Worm (Caenorhabditis elegans) whole organism, L3 larva: ENCODE data around the gene vhp-1.

Experiments
- R02D3.7 ChIP-seq: fragments of 150-350 bp; optimal IDR thresholded peaks from 2 replicates; lab custom pipeline; 2014; ENCODE audit warnings: missing biosample characterization, missing genetic modification characterization
- ZK546.5 ChIP-seq: sonication (generic microtip); optimal IDR thresholded peaks from 2 replicates; lab custom pipeline; 2017; ENCODE audit warnings: missing biosample characterization, missing genetic modification characterization
- aly-2 ChIP-seq: fragments of 150-350 bp; optimal IDR thresholded peaks from 2 replicates; lab custom pipeline; 2014; ENCODE audit warnings: missing biosample characterization, missing genetic modification characterization
- ama-1 ChIP-seq: fragments of 150-350 bp; optimal IDR thresholded peaks from 2 replicates; lab custom pipeline; 2018
- ceh-16 ChIP-seq: sonication (generic microtip); optimal IDR thresholded peaks from 2 replicates; lab custom pipeline; 2017; ENCODE audit warnings: missing biosample characterization, missing genetic modification characterization
- ceh-28 ChIP-seq: fragments of 150-350 bp; optimal IDR thresholded peaks from 2 replicates; lab custom pipeline; 2014; ENCODE audit warnings: missing biosample characterization, missing genetic modification reagents, missing genetic modification characterization
- ceh-82 ChIP-seq: fragments of 150-350 bp; optimal IDR thresholded peaks from 2 replicates; lab custom pipeline; 2014; ENCODE audit warnings: missing biosample characterization, missing genetic modification characterization
- ceh-9 ChIP-seq: sonication (generic microtip); optimal IDR thresholded peaks from 2 replicates; lab custom pipeline; 2018; ENCODE audit warnings: missing biosample characterization, missing genetic modification characterization
- daf-12 ChIP-seq: fragments of 150-350 bp; optimal IDR thresholded peaks from 2 replicates; lab custom pipeline; 2014; ENCODE audit warnings: missing biosample characterization, missing genetic modification reagents, missing genetic modification characterization
- egl-27 ChIP-seq: sonication (generic microtip); optimal IDR thresholded peaks from 4 replicates; lab custom pipeline; 2017; ENCODE audit warnings: missing biosample characterization, missing genetic modification reagents, missing genetic modification characterization
- egl-5 ChIP-seq: fragments of 150-350 bp; optimal IDR thresholded peaks from 2 replicates; lab custom pipeline; 2017; ENCODE audit warnings: missing biosample characterization, missing genetic modification reagents, missing genetic modification characterization, inconsistent platforms
- elt-1 ChIP-seq: fragments of 150-350 bp; optimal IDR thresholded peaks from 2 replicates; lab custom pipeline; 2014; ENCODE audit warnings: missing biosample characterization, missing genetic modification characterization
- elt-2 ChIP-seq: sonication (generic microtip); optimal IDR thresholded peaks from 2 replicates; lab custom pipeline; 2016; ENCODE audit warnings: missing genetic modification reagents, mild to moderate bottlenecking, missing genetic modification characterization, missing compliant biosample characterization
- elt-3 ChIP-seq, 3 experiments: fragments of 150-350 bp in 1 of 3; sonication (generic microtip) in 2 of 3; optimal IDR thresholded peaks; 2 replicates in 2 of 3; 4 replicates in 1 of 3; lab custom pipeline; 2014 to 2017; ENCODE audit warnings: missing biosample characterization in 3 of 3, missing genetic modification characterization in 3 of 3
- eor-1 ChIP-seq, 2 experiments: fragments of 150-350 bp; optimal IDR thresholded peaks; 2 replicates each; lab custom pipeline; 2014 to 2018; ENCODE audit warnings: missing biosample characterization in 2 of 2, missing genetic modification characterization in 2 of 2
- fkh-10 ChIP-seq: sonication (generic microtip); optimal IDR thresholded peaks from 2 replicates; lab custom pipeline; 2017; ENCODE audit warnings: missing biosample characterization, missing genetic modification reagents, missing genetic modification characterization
- fkh-2 ChIP-seq: fragments of 150-350 bp; optimal IDR thresholded peaks from 2 replicates; lab custom pipeline; 2014; ENCODE audit warnings: missing biosample characterization, missing genetic modification reagents, missing genetic modification characterization
- fos-1 ChIP-seq: fragments of 150-350 bp; optimal IDR thresholded peaks from 2 replicates; lab custom pipeline; 2014; ENCODE audit warnings: missing biosample characterization, missing genetic modification characterization
- hmg-11 ChIP-seq: sonication (generic microtip); optimal IDR thresholded peaks from 2 replicates; lab custom pipeline; 2016; ENCODE audit warnings: missing genetic modification characterization, missing compliant biosample characterization
- jun-1 ChIP-seq: fragments of 150-350 bp; optimal IDR thresholded peaks from 2 replicates; lab custom pipeline; 2014; ENCODE audit warnings: missing biosample characterization, missing genetic modification reagents, missing genetic modification characterization
- lin-15B ChIP-seq: fragments of 150-350 bp; optimal IDR thresholded peaks from 2 replicates; lab custom pipeline; 2014; ENCODE audit warnings: missing biosample characterization, missing genetic modification characterization
- lin-39 ChIP-seq: fragments of 150-350 bp; optimal IDR thresholded peaks from 2 replicates; lab custom pipeline; 2018; ENCODE audit warnings: missing biosample characterization, missing genetic modification reagents, missing genetic modification characterization
- lsy-12 ChIP-seq: sonication (generic microtip); optimal IDR thresholded peaks from 2 replicates; lab custom pipeline; 2016; ENCODE audit warnings: mild to moderate bottlenecking, missing genetic modification characterization, missing compliant biosample characterization
- mdl-1 ChIP-seq: fragments of 150-350 bp; optimal IDR thresholded peaks from 2 replicates; lab custom pipeline; 2014; ENCODE audit warnings: missing biosample characterization, missing genetic modification characterization
- mml-1 ChIP-seq: fragments of 150-350 bp; sonication (generic microtip); optimal IDR thresholded peaks from 3 replicates; lab custom pipeline; 2014; ENCODE audit warnings: missing biosample characterization, missing genetic modification characterization
- nfya-1 ChIP-seq: sonication (generic microtip); optimal IDR thresholded peaks from 2 replicates; lab custom pipeline; 2017; ENCODE audit warnings: missing genetic modification characterization, mild to moderate bottlenecking, missing compliant biosample characterization, antibody characterized with exemption, moderate library complexity; ENCODE audit not compliant: insufficient read depth
- nhr-11 ChIP-seq: fragments of 150-350 bp; optimal IDR thresholded peaks from 2 replicates; lab custom pipeline; 2014; ENCODE audit warnings: missing biosample characterization, missing genetic modification characterization
- nhr-12 ChIP-seq: fragments of 150-350 bp; optimal IDR thresholded peaks from 2 replicates; lab custom pipeline; 2014; ENCODE audit warnings: missing biosample characterization, missing genetic modification characterization
- nhr-23 ChIP-seq: fragments of 150-350 bp; optimal IDR thresholded peaks from 2 replicates; lab custom pipeline; 2014; ENCODE audit warnings: missing biosample characterization, missing genetic modification reagents, missing genetic modification characterization
- nhr-237 ChIP-seq: fragments of 150-350 bp; optimal IDR thresholded peaks from 2 replicates; lab custom pipeline; 2014; ENCODE audit warnings: missing biosample characterization, missing genetic modification characterization
- nhr-25 ChIP-seq: sonication (generic microtip); optimal IDR thresholded peaks from 2 replicates; lab custom pipeline; 2017; ENCODE audit warnings: missing biosample characterization, missing genetic modification characterization
- nhr-28 ChIP-seq: fragments of 150-350 bp; optimal IDR thresholded peaks from 2 replicates; lab custom pipeline; 2014; ENCODE audit warnings: missing biosample characterization, missing genetic modification characterization
- nhr-43 ChIP-seq: sonication (generic microtip); optimal IDR thresholded peaks from 2 replicates; lab custom pipeline; 2016; ENCODE audit warnings: mild to moderate bottlenecking, missing genetic modification characterization, missing compliant biosample characterization; ENCODE audit not compliant: poor library complexity, severe bottlenecking
- nhr-67 ChIP-seq: fragments of 150-350 bp; optimal IDR thresholded peaks from 2 replicates; lab custom pipeline; 2014; ENCODE audit warnings: missing biosample characterization, missing genetic modification characterization
- nhr-76 ChIP-seq: fragments of 150-350 bp; sonication (generic microtip); optimal IDR thresholded peaks from 5 replicates; lab custom pipeline; 2014; ENCODE audit warnings: missing biosample characterization, missing genetic modification characterization
- nhr-77 ChIP-seq: fragments of 150-350 bp; optimal IDR thresholded peaks from 2 replicates; lab custom pipeline; 2014; ENCODE audit warnings: missing biosample characterization, missing genetic modification characterization
- pha-4 ChIP-seq: fragments of 150-350 bp; optimal IDR thresholded peaks from 2 replicates; lab custom pipeline; 2014; ENCODE audit warnings: missing biosample characterization, missing genetic modification reagents, missing genetic modification characterization
- pqm-1 ChIP-seq: fragments of 150-350 bp; optimal IDR thresholded peaks from 2 replicates; lab custom pipeline; 2017; ENCODE audit warnings: missing biosample characterization, missing genetic modification characterization, inconsistent platforms
- sea-2 ChIP-seq: fragments of 150-350 bp; sonication (generic microtip); optimal IDR thresholded peaks from 4 replicates; lab custom pipeline; 2014; ENCODE audit warnings: missing biosample characterization, missing genetic modification reagents, missing genetic modification characterization
- skn-1 ChIP-seq: fragments of 150-350 bp; optimal IDR thresholded peaks from 2 replicates; lab custom pipeline; 2014; ENCODE audit warnings: missing biosample characterization, missing genetic modification characterization
- snpc-4 ChIP-seq: fragments of 150-350 bp; optimal IDR thresholded peaks from 2 replicates; lab custom pipeline; 2014; ENCODE audit warnings: missing biosample characterization, missing genetic modification characterization
- tbx-2 ChIP-seq: sonication (generic microtip); optimal IDR thresholded peaks from 2 replicates; lab custom pipeline; 2016; ENCODE audit warnings: mild to moderate bottlenecking, missing genetic modification characterization, missing compliant biosample characterization
- unc-39 ChIP-seq: sonication (generic microtip); optimal IDR thresholded peaks from 4 replicates; lab custom pipeline; 2017; ENCODE audit warnings: missing biosample characterization, missing genetic modification characterization
- unc-62 ChIP-seq: fragments of 150-350 bp; sonication (generic microtip); optimal IDR thresholded peaks from 4 replicates; lab custom pipeline; 2014; ENCODE audit warnings: missing biosample characterization, missing genetic modification reagents, missing genetic modification characterization
- zag-1 ChIP-seq: fragments of 150-350 bp; optimal IDR thresholded peaks from 2 replicates; lab custom pipeline; 2014; ENCODE audit warnings: missing biosample characterization, missing genetic modification characterization
- ztf-11 ChIP-seq: fragments of 150-350 bp; optimal IDR thresholded peaks from 2 replicates; lab custom pipeline; 2014; ENCODE audit warnings: missing biosample characterization, missing genetic modification characterization
- ztf-4 ChIP-seq: fragments of 150-350 bp; optimal IDR thresholded peaks from 2 replicates; lab custom pipeline; 2014; ENCODE audit warnings: missing biosample characterization, missing genetic modification characterization

vhp-1 gene

DNA sequence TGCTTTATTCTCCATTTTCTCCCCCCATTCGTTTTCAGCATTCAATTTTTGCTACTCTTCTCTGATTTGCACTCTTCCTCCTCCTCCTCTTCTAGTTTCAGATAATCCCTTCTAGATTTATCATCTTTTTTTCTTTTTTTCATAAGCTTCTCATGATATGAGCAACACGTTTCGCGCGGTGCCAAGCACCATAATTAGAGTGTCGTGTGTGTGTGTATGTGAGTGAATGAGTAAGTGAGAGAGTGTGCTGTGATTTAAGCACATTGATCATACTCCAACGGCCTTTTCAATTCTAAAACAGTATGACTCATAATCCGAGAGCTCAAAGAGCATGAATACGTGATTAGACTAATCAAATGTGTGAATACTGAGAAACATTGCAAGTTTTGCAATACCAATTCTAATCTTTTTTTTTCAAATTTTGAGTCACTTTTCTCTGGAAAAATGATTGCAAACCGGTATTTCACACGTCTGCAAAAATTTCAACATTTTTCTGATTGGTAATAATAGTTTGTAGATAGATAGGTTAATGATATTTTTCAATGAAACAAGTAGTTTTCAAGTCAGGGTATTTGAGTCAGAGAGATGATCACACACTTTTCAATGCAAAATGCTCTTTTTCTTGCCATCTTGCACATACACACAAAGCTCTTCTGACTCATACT, 12.4 kb downstream of the vhp-1 start:
- no peak for TF ChIP-seq nfya-1 (tag; lab: Kevin White, UChicago)
- no peak for TF ChIP-seq egl-27
- no peak for TF ChIP-seq aly-2 (tag; lab: Kevin White, UChicago)
- TF ChIP-seq snpc-4, result no peak
- no peak for TF ChIP-seq unc-39 (tag; lab: Kevin White, UChicago)
- TF ChIP-seq hmg-11 (tag; lab: Kevin White, UChicago), result peak; percentile 48
- no peak for TF ChIP-seq ceh-16 (tag; lab: Kevin White, UChicago)
- TF ChIP-seq lsy-12 (tag; lab: Kevin White, UChicago), result no peak
- no peak for TF ChIP-seq pqm-1 (tag; lab: Kevin White, UChicago)
- TF ChIP-seq mdl-1, result no peak
- no peak for TF ChIP-seq ceh-28
- no peak for TF ChIP-seq nhr-43 (tag; lab: Kevin White, UChicago)
- TF ChIP-seq nhr-67 (tag; lab: Kevin White, UChicago), result no peak
- no peak for TF ChIP-seq ZK546.5 (tag; lab: Kevin White, UChicago)
- no peak for TF ChIP-seq nhr-25 (tag; lab: Kevin White, UChicago)
- no peak for TF ChIP-seq egl-5
- no peak for TF ChIP-seq ama-1 (lab: Kevin White, UChicago)
- no peak for TF ChIP-seq pha-4 (tag; lab: Kevin White, UChicago)
- TF ChIP-seq elt-2 (tag; lab: Kevin White, UChicago), result peak; percentile 11
- TF ChIP-seq lin-39 (tag; lab: Kevin White, UChicago), result peak; percentile 51
- TF ChIP-seq skn-1 (tag; lab: Kevin White, UChicago), result no peak
- TF ChIP-seq sea-2, result no peak
- no peak for TF ChIP-seq nhr-23 (tag; lab: Kevin White, UChicago)
- TF ChIP-seq unc-62 (GFP tag; lab: Kevin White, UChicago), result no peak
- no peak for TF ChIP-seq fos-1 (tag; lab: Kevin White, UChicago)
- no peak for TF ChIP-seq daf-12
- TF ChIP-seq ceh-82, result no peak
- no peak for TF ChIP-seq nhr-77
- TF ChIP-seq fkh-2 (tag; lab: Kevin White, UChicago), result no peak
- TF ChIP-seq nhr-76, result no peak
- no peak for TF ChIP-seq lin-15B (tag; lab: Kevin White, UChicago)
- TF ChIP-seq mml-1, result no peak
- no peak for TF ChIP-seq R02D3.7
- no peak for TF ChIP-seq zag-1 (tag; lab: Kevin White, UChicago)
- TF ChIP-seq fkh-10 (GFP tag; lab: Kevin White, UChicago), result no peak
- TF ChIP-seq nhr-12 (tag; lab: Kevin White, UChicago), result no peak
- TF ChIP-seq eor-1 (tag; optimal IDR thresholded peaks at IDR 0.05; lab: Kevin White, UChicago), result no peak
- peak; percentile 11 for TF ChIP-seq jun-1 (tag; lab: Kevin White, UChicago)
- no peak for TF ChIP-seq ztf-11 (tag; lab: Kevin White, UChicago)
- TF ChIP-seq tbx-2 (tag; lab: Kevin White, UChicago), result no peak
- no peak for TF ChIP-seq nhr-28 (tag; lab: Kevin White, UChicago)
- no peak for TF ChIP-seq ztf-4 (tag; lab: Kevin White, UChicago)
- peak; percentile 28 for TF ChIP-seq nhr-11

DNA sequence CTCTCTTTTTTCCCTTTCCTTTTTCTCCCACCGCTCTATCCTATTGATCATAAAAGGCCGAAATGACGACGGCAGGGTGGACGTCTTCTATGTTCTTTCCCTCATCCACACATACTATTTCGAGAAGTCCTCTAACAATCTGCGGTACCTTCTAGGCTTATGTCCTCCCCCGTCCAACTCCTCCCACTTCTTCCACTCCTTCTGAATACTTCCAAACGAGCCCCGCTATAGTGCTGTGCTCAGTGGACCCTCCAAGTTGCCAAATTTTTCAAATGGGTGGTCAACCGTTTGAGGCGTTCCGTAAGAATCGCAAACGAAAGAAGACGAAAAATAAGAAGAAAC, 12.9 kb downstream of the vhp-1 start:
- peak; percentile 50 for TF ChIP-seq zag-1 (tag; lab: Kevin White, UChicago)
- TF ChIP-seq ztf-4 (tag; lab: Kevin White, UChicago), result no peak
- TF ChIP-seq mml-1, result no peak
- no peak for TF ChIP-seq R02D3.7
- TF ChIP-seq ztf-11 (tag; lab: Kevin White, UChicago), result no peak
- TF ChIP-seq nhr-11, result no peak
- TF ChIP-seq nfya-1 (tag; lab: Kevin White, UChicago), result peak; percentile 85
- TF ChIP-seq aly-2 (tag; lab: Kevin White, UChicago), result no peak
- TF ChIP-seq elt-3 (tag; optimal IDR thresholded peaks at IDR 0.05; lab: Kevin White, UChicago), result no peak
- no peak for TF ChIP-seq nhr-23 (tag; lab: Kevin White, UChicago)
- TF ChIP-seq ceh-28, result no peak
- TF ChIP-seq nhr-77, result no peak
- no peak for TF ChIP-seq nhr-12 (tag; lab: Kevin White, UChicago)
- peak; percentile 66 for TF ChIP-seq ama-1 (lab: Kevin White, UChicago)
- no peak for TF ChIP-seq daf-12
- no peak for TF ChIP-seq hmg-11 (tag; lab: Kevin White, UChicago)
- peak; percentile 6 for TF ChIP-seq lin-15B (tag; lab: Kevin White, UChicago)
- TF ChIP-seq lin-39 (tag; lab: Kevin White, UChicago), result peak; percentile 68
- TF ChIP-seq fkh-2 (tag; lab: Kevin White, UChicago), result no peak
- TF ChIP-seq elt-2 (tag; lab: Kevin White, UChicago), result no peak
- no peak for TF ChIP-seq elt-1 (tag; lab: Kevin White, UChicago)
- TF ChIP-seq fkh-10 (GFP tag; lab: Kevin White, UChicago), result peak; percentile 68
- no peak for TF ChIP-seq unc-39 (tag; lab: Kevin White, UChicago)
- no peak for TF ChIP-seq nhr-237
- peak; percentile 54 for TF ChIP-seq egl-5
- TF ChIP-seq eor-1 (tag; optimal IDR thresholded peaks at IDR 0.05; lab: Kevin White, UChicago), result no peak
- TF ChIP-seq egl-27, result no peak
- no peak for TF ChIP-seq unc-62 (GFP tag; lab: Kevin White, UChicago)
- no peak for TF ChIP-seq ceh-9 (tag; lab: Kevin White, UChicago)
- TF ChIP-seq pha-4 (tag; lab: Kevin White, UChicago), result no peak
- peak; percentile 46 for TF ChIP-seq tbx-2 (tag; lab: Kevin White, UChicago)
- TF ChIP-seq skn-1 (tag; lab: Kevin White, UChicago), result no peak
- TF ChIP-seq sea-2, result peak; percentile 6
